Worm (Caenorhabditis elegans) whole organism, L1 larva: ENCODE data around the gene R10D12.1.

ENCODE experiments used
- C16A3.4 ChIP-seq: fragments of 150-350 bp; optimal IDR thresholded peaks from 2 replicates; lab custom pipeline; 2014; ENCODE audit warnings: missing biosample characterization, missing genetic modification characterization
- C34B4.2 ChIP-seq: sonication (generic microtip); optimal IDR thresholded peaks from 2 replicates; lab custom pipeline; 2017; ENCODE audit warnings: mild to moderate bottlenecking, missing genetic modification characterization, missing compliant biosample characterization
- F16B12.6 ChIP-seq: fragments of 150-350 bp; optimal IDR thresholded peaks from 2 replicates; lab custom pipeline; 2014; ENCODE audit warnings: missing biosample characterization, missing genetic modification characterization
- Y116A8C.19 ChIP-seq: sonication (generic microtip); optimal IDR thresholded peaks from 2 replicates; lab custom pipeline; 2016; ENCODE audit warnings: missing compliant biosample characterization, missing genetic modification characterization, borderline replicate concordance
- aha-1 ChIP-seq: fragments of 150-350 bp; optimal IDR thresholded peaks from 2 replicates; lab custom pipeline; 2014; ENCODE audit warnings: missing biosample characterization, missing genetic modification characterization
- ama-1 ChIP-seq: fragments of 150-350 bp; optimal IDR thresholded peaks from 2 replicates; lab custom pipeline; 2014
- blmp-1 ChIP-seq: fragments of 150-350 bp; optimal IDR thresholded peaks from 2 replicates; lab custom pipeline; 2014; ENCODE audit warnings: missing biosample characterization, missing genetic modification characterization
- ceh-63 ChIP-seq: fragments of 200-800 bp; sonication (Bioruptor generic); optimal IDR thresholded peaks from 2 replicates; lab custom pipeline; 2018; ENCODE audit warnings: mild to moderate bottlenecking, missing genetic modification characterization, missing compliant biosample characterization
- ceh-8 ChIP-seq: fragments of 200-800 bp; sonication (Bioruptor generic); optimal IDR thresholded peaks from 2 replicates; lab custom pipeline; 2018; ENCODE audit warnings: mild to moderate bottlenecking, missing genetic modification characterization, moderate library complexity, missing compliant biosample characterization
- ceh-88 ChIP-seq: fragments of 200-800 bp; sonication (Bioruptor generic); IDR thresholded peaks from 2 replicates; pipeline ENCODE4 v1.3.6; 2022; ENCODE audit warnings: missing genetic modification characterization, missing compliant biosample characterization
- ces-1 ChIP-seq: fragments of 150-350 bp; optimal IDR thresholded peaks from 2 replicates; lab custom pipeline; 2014; ENCODE audit warnings: missing biosample characterization, missing genetic modification reagents, missing genetic modification characterization
- dsc-1 ChIP-seq: sonication (generic microtip); optimal IDR thresholded peaks from 2 replicates; lab custom pipeline; 2016; ENCODE audit warnings: mild to moderate bottlenecking, missing genetic modification characterization, missing compliant biosample characterization
- efl-1 ChIP-seq, 4 experiments: fragments of 150-350 bp; optimal IDR thresholded peaks in 3 of 4; peaks in 1 of 4; 1 replicate in 1 of 4; 2 replicates in 3 of 4; lab custom pipeline; 2014; ENCODE audit warnings: missing biosample characterization in 2 of 4, missing genetic modification characterization in 2 of 4, missing genetic modification reagents in 2 of 4
- elt-3 ChIP-seq, 6 experiments: fragments of 150-350 bp in 1 of 6; sonication (generic microtip); optimal IDR thresholded peaks; 2 replicates each; lab custom pipeline; 2017 to 2018; ENCODE audit warnings: missing biosample characterization in 6 of 6, missing genetic modification characterization in 6 of 6, inconsistent platforms in 1 of 6
- ets-5 ChIP-seq: fragments of 200-800 bp; sonication (Bioruptor generic); IDR thresholded peaks from 2 replicates; pipeline ENCODE4 v1.3.6; 2022; ENCODE audit warnings: missing genetic modification characterization, missing compliant biosample characterization
- fkh-4 ChIP-seq: sonication (generic microtip); optimal IDR thresholded peaks from 2 replicates; lab custom pipeline; 2016; ENCODE audit warnings: missing compliant biosample characterization, missing genetic modification characterization, borderline replicate concordance
- fos-1 ChIP-seq: fragments of 150-350 bp; optimal IDR thresholded peaks from 2 replicates; lab custom pipeline; 2014; ENCODE audit warnings: missing biosample characterization, missing genetic modification characterization
- grh-1 ChIP-seq: fragments of 200-800 bp; sonication (Bioruptor generic); IDR thresholded peaks from 2 replicates; pipeline ENCODE4 v1.3.6; 2022; ENCODE audit warnings: missing genetic modification reagents, missing genetic modification characterization, missing compliant biosample characterization
- hlh-4 ChIP-seq: sonication (generic microtip); optimal IDR thresholded peaks from 2 replicates; lab custom pipeline; 2016; ENCODE audit warnings: mild to moderate bottlenecking, missing genetic modification characterization, missing compliant biosample characterization
- irx-1 ChIP-seq: sonication (generic microtip); optimal IDR thresholded peaks from 2 replicates; lab custom pipeline; 2016; ENCODE audit warnings: missing genetic modification characterization, missing compliant biosample characterization
- isw-1 ChIP-seq: fragments of 200-800 bp; sonication (Bioruptor generic); IDR thresholded peaks from 2 replicates; pipeline ENCODE4 v1.3.6; 2022; ENCODE audit warnings: missing genetic modification characterization, missing compliant biosample characterization
- jun-1 ChIP-seq: fragments of 150-350 bp; optimal IDR thresholded peaks from 2 replicates; lab custom pipeline; 2014; ENCODE audit warnings: missing biosample characterization, missing genetic modification reagents, missing genetic modification characterization
- lin-14 ChIP-seq: fragments of 200-800 bp; sonication (Bioruptor generic); optimal IDR thresholded peaks from 2 replicates; lab custom pipeline; 2018; ENCODE audit warnings: mild to moderate bottlenecking, missing genetic modification characterization, moderate library complexity, missing compliant biosample characterization
- lin-35 ChIP-seq, 2 experiments: fragments of 150-350 bp; optimal IDR thresholded peaks; 2 replicates each; lab custom pipeline; 2014; ENCODE audit warnings: missing biosample characterization in 2 of 2, missing genetic modification characterization in 2 of 2, missing genetic modification reagents in 2 of 2
- lin-39 ChIP-seq: fragments of 150-350 bp; optimal IDR thresholded peaks from 2 replicates; lab custom pipeline; 2014; ENCODE audit warnings: missing biosample characterization, missing genetic modification reagents, missing genetic modification characterization
- lir-3 ChIP-seq: sonication (generic microtip); optimal IDR thresholded peaks from 2 replicates; lab custom pipeline; 2016; ENCODE audit warnings: mild to moderate bottlenecking, missing genetic modification characterization, moderate library complexity, missing compliant biosample characterization; ENCODE audit not compliant: poor library complexity
- mdl-1 ChIP-seq, 2 experiments: fragments of 150-350 bp; optimal IDR thresholded peaks; 2 replicates each; lab custom pipeline; 2014 to 2017; ENCODE audit warnings: missing biosample characterization in 2 of 2, missing genetic modification characterization in 2 of 2, inconsistent platforms in 1 of 2
- mef-2 ChIP-seq: fragments of 150-350 bp; optimal IDR thresholded peaks from 2 replicates; lab custom pipeline; 2014; ENCODE audit warnings: missing biosample characterization, missing genetic modification characterization
- nhr-19 ChIP-seq: fragments of 200-800 bp; sonication (Bioruptor generic); conservative IDR thresholded peaks from 2 replicates; pipeline ENCODE4 v1.3.6; 2022; ENCODE audit warnings: missing genetic modification characterization, missing compliant biosample characterization
- nhr-20 ChIP-seq: sonication (generic microtip); optimal IDR thresholded peaks from 2 replicates; lab custom pipeline; 2016; ENCODE audit warnings: mild to moderate bottlenecking, missing genetic modification characterization, missing compliant biosample characterization
- nhr-237 ChIP-seq: fragments of 150-350 bp; optimal IDR thresholded peaks from 2 replicates; lab custom pipeline; 2014; ENCODE audit warnings: missing biosample characterization, missing genetic modification characterization
- nhr-28 ChIP-seq: fragments of 150-350 bp; optimal IDR thresholded peaks from 2 replicates; lab custom pipeline; 2014; ENCODE audit warnings: missing biosample characterization, missing genetic modification characterization
- nhr-76 ChIP-seq: sonication (generic microtip); optimal IDR thresholded peaks from 2 replicates; lab custom pipeline; 2017; ENCODE audit warnings: missing biosample characterization, missing genetic modification characterization
- nhr-77 ChIP-seq: fragments of 150-350 bp; optimal IDR thresholded peaks from 2 replicates; lab custom pipeline; 2014; ENCODE audit warnings: missing biosample characterization, missing genetic modification characterization
- nhr-84 ChIP-seq: sonication (generic microtip); optimal IDR thresholded peaks from 2 replicates; lab custom pipeline; 2017; ENCODE audit warnings: missing biosample characterization, missing genetic modification characterization
- nhr-85 ChIP-seq: sonication (generic microtip); peaks from one replicate; lab custom pipeline; 2016; ENCODE audit warnings: missing genetic modification characterization, inconsistent platforms, missing compliant biosample characterization
- nhr-90 ChIP-seq: sonication (generic microtip); optimal IDR thresholded peaks from 2 replicates; lab custom pipeline; 2016; ENCODE audit warnings: mild to moderate bottlenecking, missing genetic modification characterization, missing compliant biosample characterization; ENCODE audit not compliant: poor library complexity
- pag-3 ChIP-seq: sonication (generic microtip); optimal IDR thresholded peaks from 2 replicates; lab custom pipeline; 2017; ENCODE audit warnings: missing genetic modification characterization, mild to moderate bottlenecking, missing compliant biosample characterization, antibody characterized with exemption, borderline replicate concordance; ENCODE audit not compliant: insufficient read depth
- pax-3 ChIP-seq: fragments of 200-800 bp; sonication (Bioruptor generic); optimal IDR thresholded peaks from 2 replicates; lab custom pipeline; 2018; ENCODE audit warnings: mild to moderate bottlenecking, missing genetic modification characterization, moderate library complexity, missing compliant biosample characterization
- pqm-1 ChIP-seq: sonication (generic microtip); optimal IDR thresholded peaks from 3 replicates; lab custom pipeline; 2017; ENCODE audit warnings: missing biosample characterization, missing genetic modification characterization
- rnt-1 ChIP-seq: sonication (generic microtip); optimal IDR thresholded peaks from 2 replicates; lab custom pipeline; 2016; ENCODE audit warnings: mild to moderate bottlenecking, missing genetic modification characterization, moderate library complexity, missing compliant biosample characterization
- skn-1 ChIP-seq: fragments of 150-350 bp; optimal IDR thresholded peaks from 2 replicates; lab custom pipeline; 2014; ENCODE audit warnings: missing biosample characterization, missing genetic modification characterization
- snpc-4 ChIP-seq: fragments of 150-350 bp; optimal IDR thresholded peaks from 2 replicates; lab custom pipeline; 2014; ENCODE audit warnings: missing biosample characterization, missing genetic modification characterization
- snu-23 ChIP-seq: sonication (generic microtip); optimal IDR thresholded peaks from 2 replicates; lab custom pipeline; 2016; ENCODE audit warnings: missing genetic modification characterization, missing compliant biosample characterization
- sox-4 ChIP-seq: sonication (generic microtip); optimal IDR thresholded peaks from 2 replicates; lab custom pipeline; 2016; ENCODE audit warnings: missing genetic modification characterization, missing compliant biosample characterization
- swsn-7 ChIP-seq: sonication (generic microtip); optimal IDR thresholded peaks from 2 replicates; lab custom pipeline; 2016; ENCODE audit warnings: missing genetic modification characterization, missing compliant biosample characterization
- tbx-2 ChIP-seq: sonication (generic microtip); optimal IDR thresholded peaks from 2 replicates; lab custom pipeline; 2016; ENCODE audit warnings: missing genetic modification characterization, missing compliant biosample characterization
- unc-130 ChIP-seq: fragments of 150-350 bp; optimal IDR thresholded peaks from 2 replicates; lab custom pipeline; 2017; ENCODE audit warnings: missing biosample characterization, missing genetic modification characterization, inconsistent platforms
- unc-30 ChIP-seq: sonication (generic microtip); optimal IDR thresholded peaks from 2 replicates; lab custom pipeline; 2017; ENCODE audit warnings: missing biosample characterization, missing genetic modification characterization
- unc-62 ChIP-seq: fragments of 150-350 bp; optimal IDR thresholded peaks from 2 replicates; lab custom pipeline; 2014; ENCODE audit warnings: missing biosample characterization, missing genetic modification reagents, missing genetic modification characterization
- unc-98 ChIP-seq: fragments of 200-800 bp; sonication (Bioruptor generic); IDR thresholded peaks from 2 replicates; pipeline ENCODE4 v1.3.6; 2022; ENCODE audit warnings: missing genetic modification characterization, missing compliant biosample characterization
- vab-15 ChIP-seq: sonication (generic microtip); optimal IDR thresholded peaks from 2 replicates; lab custom pipeline; 2017; ENCODE audit warnings: missing genotype, mild to moderate bottlenecking, missing genetic modification characterization, missing compliant biosample characterization
- ztf-11 ChIP-seq, 2 experiments: sonication (generic microtip); optimal IDR thresholded peaks; 2 replicates each; lab custom pipeline; 2016 to 2017; ENCODE audit warnings: missing genetic modification characterization in 2 of 2, missing biosample characterization in 1 of 2, missing compliant biosample characterization in 1 of 2

R10D12.1 gene

ce11 chrV:13909400-13909799 lies 25.0 kb downstream of the R10D12.1 start, which contains the start of gene C06B3.7 (continued):
- TF ChIP-seq jun-1 (tag; lab: Kevin White, UChicago), result peak; percentile 73
- no peak for TF ChIP-seq F16B12.6
- TF ChIP-seq tbx-2 (tag; lab: Kevin White, UChicago), result peak; percentile 75
- TF ChIP-seq snpc-4 (tag; lab: Kevin White, UChicago), result peak; percentile 44
- TF ChIP-seq fkh-4 (tag; lab: Kevin White, UChicago), result no peak
- TF ChIP-seq nhr-19 (GFP tag; lab: Robert Waterston, UW), result peak; percentile 96
- TF ChIP-seq swsn-7 (tag; lab: Kevin White, UChicago), result peak; percentile 66
- TF ChIP-seq blmp-1 (tag; lab: Kevin White, UChicago), result peak; percentile 89
- TF ChIP-seq lir-3 (tag; lab: Kevin White, UChicago), result peak; percentile 59
- TF ChIP-seq rnt-1 (tag; lab: Kevin White, UChicago), result peak; percentile 85
- TF ChIP-seq nhr-84 (tag; lab: Kevin White, UChicago), result no peak
- TF ChIP-seq elt-3 (tag; optimal IDR thresholded peaks at IDR 0.05; lab: Kevin White, UChicago), result peak in 4 of 6 experiments; percentile 16 to 97 (median 50)
- peak; percentile 46 for TF ChIP-seq pqm-1 (tag; lab: Kevin White, UChicago)
- no peak for TF ChIP-seq ces-1 (GFP tag; lab: Kevin White, UChicago)
- TF ChIP-seq irx-1 (tag; lab: Kevin White, UChicago), result peak; percentile 63
- no peak for TF ChIP-seq nhr-28 (tag; lab: Kevin White, UChicago)
- peak; percentile 95 for TF ChIP-seq lin-14 (GFP tag; lab: Kevin White, UChicago)
- TF ChIP-seq nhr-20, result peak; percentile 94
- peak; percentile 83 for TF ChIP-seq nhr-90 (tag; lab: Kevin White, UChicago)
- no peak for TF ChIP-seq unc-98 (GFP tag; lab: Robert Waterston, UW)
- no peak for TF ChIP-seq unc-62 (GFP tag; lab: Kevin White, UChicago)
- peak; percentile 100 for TF ChIP-seq vab-15 (tag; lab: Kevin White, UChicago)
- peak; percentile 33; the same call in 1 of the 2 replicates for TF ChIP-seq ceh-88 (GFP tag; lab: Robert Waterston, UW)
- TF ChIP-seq aha-1 (tag; lab: Kevin White, UChicago), result peak; percentile 10
- TF ChIP-seq ets-5 (GFP tag; lab: Robert Waterston, UW), result no peak
- peak; percentile 97 for TF ChIP-seq nhr-85 (tag; lab: Kevin White, UChicago)
- no peak for TF ChIP-seq hlh-4
- TF ChIP-seq efl-1 (optimal IDR thresholded peaks at IDR 0.05; lab: Kevin White, UChicago), result peak; percentile 36 to 54
- peak; percentile 26 to 87 for TF ChIP-seq efl-1 (GFP tag; optimal IDR thresholded peaks at IDR 0.05 in 1 of 2; lab: Kevin White, UChicago)
- peak in 1 of 2 experiments; percentile 94 for TF ChIP-seq mdl-1 (tag; optimal IDR thresholded peaks at IDR 0.05; lab: Kevin White, UChicago)
- peak; percentile 66 for TF ChIP-seq ama-1 (lab: Kevin White, UChicago)
- peak; percentile 90 for TF ChIP-seq snu-23 (GFP tag; lab: Kevin White, UChicago)
- no peak for TF ChIP-seq C34B4.2 (tag; lab: Kevin White, UChicago)
- no peak for TF ChIP-seq unc-30 (tag; lab: Kevin White, UChicago)
- no peak for TF ChIP-seq ceh-63
- peak; percentile 16; the same call in 1 of the 2 replicates for TF ChIP-seq isw-1 (GFP tag; lab: Robert Waterston, UW)
- TF ChIP-seq skn-1 (tag; lab: Kevin White, UChicago), result peak; percentile 84
- peak; percentile 82 for TF ChIP-seq pax-3 (tag; lab: Kevin White, UChicago)
- TF ChIP-seq ztf-11 (tag; optimal IDR thresholded peaks at IDR 0.05; lab: Kevin White, UChicago), result no peak
- TF ChIP-seq lin-35 (GFP tag; optimal IDR thresholded peaks at IDR 0.05; lab: Kevin White, UChicago), result peak; percentile 64 to 90
- TF ChIP-seq lin-39 (tag; lab: Kevin White, UChicago), result peak; percentile 34
- TF ChIP-seq pag-3 (tag; lab: Kevin White, UChicago), result no peak
- no peak for TF ChIP-seq nhr-76 (tag; lab: Kevin White, UChicago)
- no peak for TF ChIP-seq ceh-8 (GFP tag; lab: Kevin White, UChicago)
- peak; percentile 53 for TF ChIP-seq nhr-237
- TF ChIP-seq C16A3.4 (tag; lab: Kevin White, UChicago), result peak; percentile 90
- no peak for TF ChIP-seq grh-1
- TF ChIP-seq sox-4 (tag; lab: Kevin White, UChicago), result peak; percentile 61
- TF ChIP-seq Y116A8C.19, result no peak
- peak; percentile 64 for TF ChIP-seq mef-2 (tag; lab: Kevin White, UChicago)
- peak; percentile 96 for TF ChIP-seq unc-130 (tag; lab: Kevin White, UChicago)
- TF ChIP-seq dsc-1 (tag; lab: Kevin White, UChicago), result peak; percentile 84
- no peak for TF ChIP-seq nhr-77 (tag; lab: Kevin White, UChicago)
- TF ChIP-seq fos-1, result peak; percentile 62
